Worm (Caenorhabditis elegans) whole organism, late embryonic: ENCODE results near the gene F19C6.3.
A peak's percentile ranks its signal among the peaks of the same experiment; 100 is the strongest.

Experiments
- C08G9.2 ChIP-seq: sonication (generic microtip); optimal IDR thresholded peaks from 2 replicates; lab custom pipeline; 2016; ENCODE audit warnings: mild to moderate bottlenecking, missing genetic modification characterization, moderate library complexity, missing compliant biosample characterization
- F13H6.1 ChIP-seq: sonication (generic microtip); optimal IDR thresholded peaks from 2 replicates; lab custom pipeline; 2016; ENCODE audit warnings: missing genetic modification characterization, missing compliant biosample characterization
- K02D7.2 ChIP-seq: sonication (generic microtip); optimal IDR thresholded peaks from 2 replicates; lab custom pipeline; 2017; ENCODE audit warnings: mild to moderate bottlenecking, missing genetic modification characterization, missing compliant biosample characterization
- T23F11.4 ChIP-seq: fragments of 200-800 bp; sonication (Bioruptor generic); optimal IDR thresholded peaks from 2 replicates; lab custom pipeline; 2018; ENCODE audit warnings: mild to moderate bottlenecking, missing genetic modification characterization, missing compliant biosample characterization
- Y22D7AL.16 ChIP-seq: sonication (generic microtip); optimal IDR thresholded peaks from 2 replicates; lab custom pipeline; 2016; ENCODE audit warnings: missing genetic modification characterization, missing compliant biosample characterization
- ceh-14 ChIP-seq: sonication (generic microtip); optimal IDR thresholded peaks from 2 replicates; lab custom pipeline; 2016; ENCODE audit warnings: missing genotype, missing genetic modification characterization, missing compliant biosample characterization
- ceh-18 ChIP-seq: sonication (generic microtip); optimal IDR thresholded peaks from 2 replicates; lab custom pipeline; 2016; ENCODE audit warnings: missing genetic modification characterization, missing compliant biosample characterization
- ceh-22 ChIP-seq: sonication (generic microtip); optimal IDR thresholded peaks from 2 replicates; lab custom pipeline; 2017; ENCODE audit warnings: missing biosample characterization, missing genetic modification characterization
- ceh-31 ChIP-seq: sonication (generic microtip); optimal IDR thresholded peaks from 2 replicates; lab custom pipeline; 2016; ENCODE audit warnings: missing genetic modification characterization, missing compliant biosample characterization
- ceh-34 ChIP-seq: sonication (generic microtip); optimal IDR thresholded peaks from 2 replicates; lab custom pipeline; 2016; ENCODE audit warnings: mild to moderate bottlenecking, missing genetic modification characterization, missing compliant biosample characterization
- ceh-48 ChIP-seq: sonication (generic microtip); optimal IDR thresholded peaks from 2 replicates; lab custom pipeline; 2016; ENCODE audit warnings: missing genetic modification characterization, inconsistent platforms, missing compliant biosample characterization
- che-1 ChIP-seq: sonication (generic microtip); optimal IDR thresholded peaks from 2 replicates; lab custom pipeline; 2016; ENCODE audit warnings: mild to moderate bottlenecking, missing genetic modification characterization, missing compliant biosample characterization
- dmd-4 ChIP-seq: sonication (generic microtip); optimal IDR thresholded peaks from 2 replicates; lab custom pipeline; 2016; ENCODE audit warnings: borderline replicate concordance, missing genetic modification characterization, missing compliant biosample characterization
- dve-1 ChIP-seq: sonication (generic microtip); optimal IDR thresholded peaks from 2 replicates; lab custom pipeline; 2017; ENCODE audit warnings: antibody characterized with exemption, mild to moderate bottlenecking, missing genetic modification characterization, missing compliant biosample characterization
- elt-2 ChIP-seq: sonication (generic microtip); optimal IDR thresholded peaks from 2 replicates; lab custom pipeline; 2016; ENCODE audit warnings: missing genetic modification reagents, missing genetic modification characterization, missing compliant biosample characterization
- elt-4 ChIP-seq: sonication (generic microtip); optimal IDR thresholded peaks from 2 replicates; lab custom pipeline; 2016; ENCODE audit warnings: missing genetic modification characterization, missing compliant biosample characterization
- fkh-10 ChIP-seq: fragments of 150-350 bp; optimal IDR thresholded peaks from 2 replicates; lab custom pipeline; 2014; ENCODE audit warnings: missing biosample characterization, missing genetic modification reagents, missing genetic modification characterization
- gmeb-2 ChIP-seq: sonication (generic microtip); optimal IDR thresholded peaks from 2 replicates; lab custom pipeline; 2016; ENCODE audit warnings: missing genetic modification characterization, inconsistent platforms, missing compliant biosample characterization
- hlh-6 ChIP-seq: sonication (generic microtip); optimal IDR thresholded peaks from 2 replicates; lab custom pipeline; 2016; ENCODE audit warnings: missing genotype, missing genetic modification characterization, missing compliant biosample characterization
- lin-11 ChIP-seq: fragments of 200-800 bp; sonication (Bioruptor generic); optimal IDR thresholded peaks from 2 replicates; lab custom pipeline; 2018; ENCODE audit warnings: mild to moderate bottlenecking, missing genetic modification characterization, missing compliant biosample characterization
- madf-2 ChIP-seq: sonication (generic microtip); optimal IDR thresholded peaks from 2 replicates; lab custom pipeline; 2017; ENCODE audit warnings: missing genetic modification characterization, missing compliant biosample characterization
- nfya-1 ChIP-seq: sonication (generic microtip); optimal IDR thresholded peaks from 2 replicates; lab custom pipeline; 2017; ENCODE audit warnings: missing genetic modification characterization, mild to moderate bottlenecking, missing compliant biosample characterization, antibody characterized with exemption, moderate library complexity
- nhr-232 ChIP-seq: sonication (generic microtip); optimal IDR thresholded peaks from 2 replicates; lab custom pipeline; 2016; ENCODE audit warnings: missing genetic modification characterization, missing compliant biosample characterization
- odd-2 ChIP-seq: sonication (generic microtip); optimal IDR thresholded peaks from 2 replicates; lab custom pipeline; 2017; ENCODE audit warnings: antibody characterized with exemption, mild to moderate bottlenecking, missing genetic modification characterization, missing compliant biosample characterization
- ref-2 ChIP-seq: sonication (generic microtip); optimal IDR thresholded peaks from 2 replicates; lab custom pipeline; 2016; ENCODE audit warnings: missing genetic modification characterization, missing compliant biosample characterization
- sdc-2 ChIP-seq: sonication (generic microtip); optimal IDR thresholded peaks from 2 replicates; lab custom pipeline; 2016; ENCODE audit warnings: missing genotype, missing genetic modification characterization, missing compliant biosample characterization
- sox-2 ChIP-seq: fragments of 200-800 bp; sonication (Bioruptor generic); IDR thresholded peaks from 2 replicates; pipeline ENCODE4 v1.3.6; 2022; ENCODE audit warnings: missing genetic modification reagents, missing genetic modification characterization, missing compliant biosample characterization
- sox-4 ChIP-seq: sonication (generic microtip); optimal IDR thresholded peaks from 2 replicates; lab custom pipeline; 2017; ENCODE audit warnings: mild to moderate bottlenecking, missing genetic modification characterization, inconsistent platforms, missing compliant biosample characterization
- tbx-2 ChIP-seq: sonication (generic microtip); optimal IDR thresholded peaks from 2 replicates; lab custom pipeline; 2016; ENCODE audit warnings: missing genetic modification characterization, missing compliant biosample characterization
- tbx-7 ChIP-seq: sonication (generic microtip); optimal IDR thresholded peaks from 2 replicates; lab custom pipeline; 2016; ENCODE audit warnings: missing genotype, missing genetic modification characterization, missing compliant biosample characterization
- ttx-3 ChIP-seq: sonication (generic microtip); optimal IDR thresholded peaks from 2 replicates; lab custom pipeline; 2016; ENCODE audit warnings: missing genetic modification reagents, missing genetic modification characterization, missing compliant biosample characterization
- unc-42 ChIP-seq: sonication (generic microtip); optimal IDR thresholded peaks from 2 replicates; lab custom pipeline; 2016; ENCODE audit warnings: missing genotype, missing genetic modification characterization, missing compliant biosample characterization
- unc-55 ChIP-seq: sonication (generic microtip); optimal IDR thresholded peaks from 2 replicates; lab custom pipeline; 2017; ENCODE audit warnings: missing biosample characterization, missing genetic modification reagents, missing genetic modification characterization

The F19C6.3 gene

DNA sequence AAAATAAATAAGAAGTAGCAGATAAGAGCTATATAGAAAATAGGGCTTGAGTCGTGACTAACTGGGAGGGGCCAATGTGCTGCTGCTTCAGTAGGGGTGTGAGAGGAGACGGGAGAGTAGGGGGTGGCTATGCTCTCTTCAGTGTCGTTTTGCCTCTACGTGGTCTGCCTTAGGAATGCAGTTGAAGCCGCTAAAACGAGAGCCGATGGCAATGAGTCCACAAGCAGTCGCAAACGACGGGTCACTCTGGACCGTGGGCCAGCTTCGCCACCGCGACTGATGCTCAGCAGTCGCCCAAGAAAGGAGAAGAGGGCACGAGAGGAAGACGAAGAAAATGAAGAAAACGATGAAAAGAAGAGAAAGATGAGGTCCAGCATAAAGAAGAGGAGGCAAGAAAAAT lies 9.4 kb downstream of the F19C6.3 start, which contains the start of gene grk-1:
Gene grk-1 (minus strand): TSS at position 17 of the 400 bp plus-strand sequence.
- TF ChIP-seq gmeb-2 (tag; lab: Kevin White, UChicago) (no peak), sox-4 (no peak), dmd-4 (tag; lab: Kevin White, UChicago) (peak; percentile 3), F13H6.1 (no peak), ttx-3 (no peak), sdc-2 (tag; lab: Kevin White, UChicago) (peak; percentile 16), T23F11.4 (GFP tag; lab: Kevin White, UChicago) (no peak), ceh-31 (tag; lab: Kevin White, UChicago) (peak; percentile 50), fkh-10 (no peak), unc-42 (tag; lab: Kevin White, UChicago) (peak; percentile 12), odd-2 (tag; lab: Kevin White, UChicago) (no peak), tbx-7 (tag; lab: Kevin White, UChicago) (no peak), Y22D7AL.16 (tag; lab: Kevin White, UChicago) (no peak), ceh-18 (tag; lab: Kevin White, UChicago) (peak; percentile 13), ref-2 (tag; lab: Kevin White, UChicago) (peak; percentile 5), ceh-48 (no peak), ceh-14 (tag; lab: Kevin White, UChicago) (peak; percentile 28), hlh-6 (tag; lab: Kevin White, UChicago) (no peak)

DNA sequence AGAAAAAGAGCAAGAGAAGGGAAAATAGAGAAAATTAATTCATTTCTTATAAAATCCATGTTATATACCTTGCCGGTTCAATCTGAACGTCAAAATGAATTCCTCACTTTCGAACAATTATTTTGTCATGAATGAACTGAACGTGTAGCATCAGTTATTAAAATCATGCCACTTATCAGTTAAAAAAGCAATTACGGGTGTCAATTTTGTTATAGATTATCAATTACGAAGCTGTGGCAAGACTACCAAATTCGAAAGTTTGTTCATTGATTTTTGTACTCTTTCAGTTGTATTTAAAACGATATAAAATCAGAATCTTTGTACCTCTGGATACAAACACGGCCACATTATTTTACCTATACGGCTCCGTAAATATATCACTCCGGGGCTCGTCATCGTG lies 11.2 kb downstream of the F19C6.3 start:
- no peak for TF ChIP-seq C08G9.2 (tag; lab: Kevin White, UChicago)
- no peak for TF ChIP-seq ceh-34 (tag; lab: Kevin White, UChicago)
- TF ChIP-seq lin-11 (tag; lab: Kevin White, UChicago): no peak
- no peak for TF ChIP-seq unc-42 (tag; lab: Kevin White, UChicago)
- TF ChIP-seq elt-4 (tag; lab: Kevin White, UChicago): no peak
- no peak for TF ChIP-seq ceh-22 (tag; lab: Kevin White, UChicago)
- no peak for TF ChIP-seq ttx-3
- TF ChIP-seq ceh-18 (tag; lab: Kevin White, UChicago): no peak
- no peak for TF ChIP-seq madf-2
- no peak for TF ChIP-seq sox-2 (GFP tag; lab: Robert Waterston, UW)
- TF ChIP-seq Y22D7AL.16 (tag; lab: Kevin White, UChicago): no peak
- TF ChIP-seq K02D7.2: no peak
- TF ChIP-seq sdc-2 (tag; lab: Kevin White, UChicago): no peak
- TF ChIP-seq nhr-232: no peak
- no peak for TF ChIP-seq dve-1

DNA sequence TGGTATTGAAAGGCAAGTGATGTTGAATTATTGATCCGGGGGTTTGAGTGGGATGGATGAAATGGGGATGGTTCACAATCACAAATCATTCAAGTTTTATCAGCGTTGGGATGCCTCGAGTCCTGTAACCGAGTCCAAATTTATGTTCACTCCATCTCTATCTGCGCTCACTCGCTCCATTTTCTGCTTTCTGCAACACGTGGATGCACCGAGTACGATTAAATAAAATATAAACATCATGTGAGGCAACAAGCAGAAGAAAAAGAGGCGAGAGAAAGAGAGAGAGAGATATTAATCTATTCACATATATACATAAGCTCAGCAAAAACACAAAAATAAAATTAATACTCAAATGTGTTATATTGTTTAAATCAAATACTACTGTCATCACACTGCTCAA lies 15.5 kb downstream of the F19C6.3 start:
- no peak for TF ChIP-seq sox-4
- no peak for TF ChIP-seq gmeb-2 (tag; lab: Kevin White, UChicago)
- TF ChIP-seq hlh-6 (tag; lab: Kevin White, UChicago): no peak
- TF ChIP-seq nfya-1 (tag; lab: Kevin White, UChicago): no peak
- TF ChIP-seq tbx-2 (tag; lab: Kevin White, UChicago): no peak

DNA sequence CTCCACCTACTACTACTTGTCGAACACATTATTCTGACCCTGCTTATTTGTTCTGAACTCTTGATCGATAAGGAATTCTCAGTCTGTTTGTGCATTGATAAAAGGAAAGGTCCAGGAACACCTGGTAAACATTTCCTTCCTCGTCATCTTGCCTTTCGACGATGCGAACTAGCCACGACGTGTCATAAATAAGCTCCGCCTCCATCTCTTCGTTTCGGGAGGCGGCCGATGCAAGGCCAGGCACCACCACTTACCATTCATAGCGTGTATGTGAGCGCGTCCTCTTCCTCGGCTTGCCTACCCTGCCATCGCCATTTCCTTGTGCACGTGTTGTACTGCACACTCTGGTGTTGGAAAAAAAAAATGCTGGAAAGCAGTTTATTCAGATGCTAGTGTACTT lies 19.7 kb downstream of the F19C6.3 start:
- TF ChIP-seq elt-2 (tag; lab: Kevin White, UChicago) (peak; percentile 36), K02D7.2 (no peak), unc-55 (GFP tag; lab: Kevin White, UChicago) (no peak), ceh-31 (tag; lab: Kevin White, UChicago) (peak; percentile 5)

DNA sequence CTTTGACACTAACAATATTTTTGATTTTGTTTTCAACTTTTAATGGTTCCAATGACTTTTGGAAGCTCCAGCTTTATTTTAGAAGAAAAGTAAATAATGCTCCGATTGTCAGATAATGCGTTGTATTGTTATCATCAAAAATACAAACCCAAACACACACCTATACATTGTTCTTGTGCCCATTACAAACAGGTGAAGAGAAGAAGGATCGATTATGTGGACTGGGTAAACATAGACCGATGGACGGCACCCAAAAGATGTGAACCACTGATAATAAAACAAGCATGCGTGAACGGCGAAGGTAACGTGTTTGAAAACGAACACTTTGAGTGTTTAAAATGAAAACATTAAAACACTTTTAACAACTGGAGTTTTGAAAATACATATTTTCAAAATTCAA lies 21.4 kb downstream of the F19C6.3 start:
- peak; percentile 65 for TF ChIP-seq elt-2 (tag; lab: Kevin White, UChicago)
- no peak for TF ChIP-seq K02D7.2

DNA sequence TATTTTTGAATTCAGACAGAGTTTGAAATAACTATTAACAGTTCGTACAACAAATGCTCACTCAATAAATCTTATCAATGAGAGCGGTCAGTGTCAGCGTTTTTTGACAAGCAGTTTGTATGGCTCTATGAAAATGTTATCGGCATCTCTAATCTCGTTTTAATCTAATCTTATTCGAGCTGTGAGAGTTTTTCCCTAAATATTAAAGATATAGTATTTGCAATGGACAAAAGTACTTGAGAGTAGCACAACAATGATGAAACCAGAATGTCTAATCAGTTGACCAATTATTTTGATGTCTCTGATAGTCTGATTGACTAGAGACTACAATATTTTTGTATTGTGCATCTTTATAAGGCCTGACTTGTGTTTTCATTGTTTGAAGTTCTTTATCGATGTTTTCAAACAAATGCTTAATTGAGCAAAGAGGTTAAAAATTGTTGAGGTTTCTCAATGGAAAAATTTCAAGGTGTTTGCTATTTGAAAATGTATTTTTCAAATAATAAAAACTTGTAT lies 23.6 kb downstream of the F19C6.3 start, which contains the start of gene F19C6.5:
Gene F19C6.5 (minus strand): TSS at position 51 of the 516 bp plus-strand sequence.
- TF ChIP-seq elt-2 (tag; lab: Kevin White, UChicago) (peak; percentile 44), che-1 (no peak)
